Worm (Caenorhabditis elegans): Measurements from ENCODE around the gene K10D11.5.

Gene K10D11.5

DNA sequence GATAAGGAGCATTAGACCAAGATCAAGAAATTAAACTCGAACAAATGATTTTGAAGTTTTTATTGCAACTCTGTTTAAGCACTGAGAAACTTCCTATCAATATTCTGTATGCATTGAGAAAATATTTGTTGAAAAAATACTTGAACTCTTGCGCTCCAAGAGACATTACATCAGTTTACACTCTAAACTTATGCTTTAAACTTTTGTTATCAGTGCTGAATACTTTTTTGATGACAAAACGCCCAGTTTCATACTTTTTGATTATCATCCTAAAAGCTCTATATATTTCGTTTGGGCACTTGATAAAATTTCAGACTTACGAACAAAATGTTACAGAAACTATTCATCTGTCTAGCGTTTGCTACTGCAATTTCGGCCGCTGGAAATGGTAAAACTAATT is 15.7 kb downstream of the K10D11.5 start, which contains the start of gene dod-17:
Gene dod-17 (plus strand): TSS at position 323 of the 400 bp plus-strand sequence.
- TF ChIP-seq nhr-237 (tag; optimal IDR thresholded peaks at IDR 0.05): no peak
- no peak for TF ChIP-seq cnd-1 (tag; optimal IDR thresholded peaks at IDR 0.05)
- TF ChIP-seq nhr-2 (tag; optimal IDR thresholded peaks at IDR 0.05): no peak
- no peak for TF ChIP-seq sem-2 (GFP tag; optimal IDR thresholded peaks at IDR 0.05)
- no peak for TF ChIP-seq mab-5 (tag; optimal IDR thresholded peaks at IDR 0.05)
- TF ChIP-seq ztf-11 (tag; optimal IDR thresholded peaks at IDR 0.05): no peak
- no peak for TF ChIP-seq ceh-43 (GFP tag; optimal IDR thresholded peaks at IDR 0.05)
- TF ChIP-seq flh-1 (GFP tag; optimal IDR thresholded peaks at IDR 0.05): no peak
- TF ChIP-seq lin-13 (tag; optimal IDR thresholded peaks at IDR 0.05): no peak
- TF ChIP-seq tbx-8 (GFP tag; optimal IDR thresholded peaks at IDR 0.05): no peak
- TF ChIP-seq mls-2 (tag; optimal IDR thresholded peaks at IDR 0.05): no peak
- TF ChIP-seq unc-62 (GFP tag; optimal IDR thresholded peaks at IDR 0.05): no peak
- no peak for TF ChIP-seq nhr-28 (tag; optimal IDR thresholded peaks at IDR 0.05)
- no peak for TF ChIP-seq elt-1 (tag; optimal IDR thresholded peaks at IDR 0.05; ENCODE audit: borderline replicate concordance, insufficient read depth)
- no peak for TF ChIP-seq lsy-2 (tag; optimal IDR thresholded peaks at IDR 0.05)
- no peak for TF ChIP-seq ceh-39 (tag; optimal IDR thresholded peaks at IDR 0.05)
- TF ChIP-seq M03D4.4 (tag; optimal IDR thresholded peaks at IDR 0.05): no peak
- TF ChIP-seq nhr-76 (tag; optimal IDR thresholded peaks at IDR 0.05): no peak
- no peak for TF ChIP-seq mep-1 (tag; optimal IDR thresholded peaks at IDR 0.05)
- TF ChIP-seq hlh-1 (tag; optimal IDR thresholded peaks at IDR 0.05): no peak

- TF ChIP-seq nhr-237 (tag; optimal IDR thresholded peaks at IDR 0.05) (no peak), ceh-83 (GFP tag; optimal IDR thresholded peaks at IDR 0.05) (no peak), mab-5 (tag; optimal IDR thresholded peaks at IDR 0.05) (no peak), nhr-76 (tag; optimal IDR thresholded peaks at IDR 0.05) (no peak), sem-2 (GFP tag; optimal IDR thresholded peaks at IDR 0.05) (no peak), bed-3 (GFP tag; optimal IDR thresholded peaks at IDR 0.05) (no peak), flh-1 (GFP tag; optimal IDR thresholded peaks at IDR 0.05) (no peak), unc-39 (tag; optimal IDR thresholded peaks at IDR 0.05) (no peak)
These were observed 18.3 kb downstream of the K10D11.5 start, which contains the start of gene F55G11.4 for ce11 chrIV:12973336-12973735. F55G11.4 (plus strand) TSS chrIV:12973624.

DNA sequence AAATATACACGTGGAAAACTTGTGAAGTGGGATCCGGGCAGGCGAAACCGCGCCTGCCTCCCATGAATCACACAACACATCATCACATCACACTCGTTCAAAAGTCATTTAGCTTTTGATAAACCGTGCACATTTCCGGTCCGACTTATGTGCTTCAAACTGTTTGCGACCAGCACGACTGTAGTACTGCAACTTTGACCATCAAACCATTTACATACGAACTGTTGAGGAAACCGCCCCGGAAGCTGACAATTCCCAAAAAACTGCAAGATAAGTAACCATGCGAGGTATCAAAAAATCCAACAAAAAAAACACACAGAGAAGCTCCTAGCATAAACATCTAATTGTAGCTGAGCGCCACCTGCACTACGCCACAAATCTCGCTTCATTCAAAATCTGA is 18.9 kb downstream of the K10D11.5 start:
- TF ChIP-seq unc-120 (tag; optimal IDR thresholded peaks at IDR 0.05; ENCODE audit: poor library complexity, severe bottlenecking): no peak
- TF ChIP-seq nhr-2 (tag; optimal IDR thresholded peaks at IDR 0.05): no peak
- TF ChIP-seq hlh-1 (tag; optimal IDR thresholded peaks at IDR 0.05): no peak
- no peak for TF ChIP-seq elt-3 (tag; optimal IDR thresholded peaks at IDR 0.05)
- no peak for TF ChIP-seq sem-2 (GFP tag; optimal IDR thresholded peaks at IDR 0.05)
- no peak for TF ChIP-seq elt-1 (tag; optimal IDR thresholded peaks at IDR 0.05; ENCODE audit: borderline replicate concordance, insufficient read depth)
- no peak for TF ChIP-seq unc-62 (GFP tag; optimal IDR thresholded peaks at IDR 0.05)
- TF ChIP-seq ces-1 (GFP tag; optimal IDR thresholded peaks at IDR 0.05): no peak
- TF ChIP-seq sptf-1 (tag; optimal IDR thresholded peaks at IDR 0.05): no peak
- no peak for TF ChIP-seq zip-8 (tag; optimal IDR thresholded peaks at IDR 0.05)
- no peak for TF ChIP-seq mls-2 (tag; optimal IDR thresholded peaks at IDR 0.05)
- TF ChIP-seq nhr-76 (tag; optimal IDR thresholded peaks at IDR 0.05): no peak
- TF ChIP-seq nhr-28 (tag; optimal IDR thresholded peaks at IDR 0.05): no peak
- TF ChIP-seq mep-1 (tag; optimal IDR thresholded peaks at IDR 0.05): no peak
- TF ChIP-seq lin-32 (GFP tag; optimal IDR thresholded peaks at IDR 0.05): no peak
- no peak for TF ChIP-seq ham-2 (GFP tag; optimal IDR thresholded peaks at IDR 0.05)
- TF ChIP-seq drap-1 (GFP tag; optimal IDR thresholded peaks at IDR 0.05): no peak
- TF ChIP-seq unc-39 (tag; optimal IDR thresholded peaks at IDR 0.05): no peak
- no peak for TF ChIP-seq nhr-237 (tag; optimal IDR thresholded peaks at IDR 0.05)
- TF ChIP-seq lsy-2 (tag; optimal IDR thresholded peaks at IDR 0.05): no peak

- no peak for TF ChIP-seq mls-2 (tag; optimal IDR thresholded peaks at IDR 0.05)
- no peak for TF ChIP-seq ces-1 (GFP tag; optimal IDR thresholded peaks at IDR 0.05)
- no peak for TF ChIP-seq snpc-4 (tag; optimal IDR thresholded peaks at IDR 0.05)
- no peak for TF ChIP-seq bed-3 (GFP tag; optimal IDR thresholded peaks at IDR 0.05)
- no peak for TF ChIP-seq ham-2 (GFP tag; optimal IDR thresholded peaks at IDR 0.05)
These were observed 19.6 kb downstream of the K10D11.5 start for ce11 chrIV:12971994-12972520.

ce11 chrIV:12969141-12969540 is 22.5 kb downstream of the K10D11.5 start, which contains the start of gene F55G11.2:
F55G11.2 (minus strand) TSS chrIV:12969289.
- TF ChIP-seq lin-32 (GFP tag; optimal IDR thresholded peaks at IDR 0.05) (no peak), pha-4 (tag; optimal IDR thresholded peaks at IDR 0.05) (no peak), drap-1 (GFP tag; optimal IDR thresholded peaks at IDR 0.05) (no peak), ceh-83 (GFP tag; optimal IDR thresholded peaks at IDR 0.05) (no peak), blmp-1 (tag; optimal IDR thresholded peaks at IDR 0.05) (no peak), tbx-8 (GFP tag; optimal IDR thresholded peaks at IDR 0.05) (no peak), unc-39 (tag; optimal IDR thresholded peaks at IDR 0.05) (no peak), sem-2 (GFP tag; optimal IDR thresholded peaks at IDR 0.05) (no peak), snpc-4 (tag; optimal IDR thresholded peaks at IDR 0.05) (no peak), ztf-11 (tag; optimal IDR thresholded peaks at IDR 0.05) (no peak), hlh-1 (tag; optimal IDR thresholded peaks at IDR 0.05) (no peak), unc-120 (tag; optimal IDR thresholded peaks at IDR 0.05; ENCODE audit: poor library complexity, severe bottlenecking) (no peak), nhr-237 (tag; optimal IDR thresholded peaks at IDR 0.05) (no peak)

All from whole organism, mixed stage, embryonic.